Worm (Caenorhabditis elegans) whole organism, L1 larva: ENCODE results near the gene W06H8.6.
A peak's percentile ranks its signal among the peaks of the same experiment; 100 is the strongest.

ENCODE experiments used
- blmp-1 ChIP-seq: fragments of 150-350 bp; optimal IDR thresholded peaks from 2 replicates; lab custom pipeline; 2014; ENCODE audit warnings: missing biosample characterization, missing genetic modification characterization
- ceh-82 ChIP-seq, 3 experiments: fragments of 150-350 bp in 1 of 3; sonication (generic microtip) in 2 of 3; optimal IDR thresholded peaks; 2 replicates each; lab custom pipeline; 2014 to 2017; ENCODE audit warnings: missing biosample characterization in 3 of 3, missing genetic modification characterization in 3 of 3
- ces-1 ChIP-seq: fragments of 150-350 bp; optimal IDR thresholded peaks from 2 replicates; lab custom pipeline; 2014; ENCODE audit warnings: missing biosample characterization, missing genetic modification reagents, missing genetic modification characterization
- efl-1 ChIP-seq, 4 experiments: fragments of 150-350 bp; optimal IDR thresholded peaks in 3 of 4; peaks in 1 of 4; 1 replicate in 1 of 4; 2 replicates in 3 of 4; lab custom pipeline; 2014; ENCODE audit warnings: missing biosample characterization in 2 of 4, missing genetic modification characterization in 2 of 4, missing genetic modification reagents in 2 of 4
- elt-2 ChIP-seq: sonication (generic microtip); optimal IDR thresholded peaks from 2 replicates; lab custom pipeline; 2016; ENCODE audit warnings: missing genetic modification characterization, mild to moderate bottlenecking, inconsistent platforms, missing compliant biosample characterization, missing genetic modification reagents
- fkh-4 ChIP-seq: sonication (generic microtip); optimal IDR thresholded peaks from 2 replicates; lab custom pipeline; 2016; ENCODE audit warnings: missing compliant biosample characterization, missing genetic modification characterization, borderline replicate concordance
- hlh-4 ChIP-seq: sonication (generic microtip); optimal IDR thresholded peaks from 2 replicates; lab custom pipeline; 2016; ENCODE audit warnings: mild to moderate bottlenecking, missing genetic modification characterization, missing compliant biosample characterization
- hpl-2 ChIP-seq: fragments of 150-350 bp; optimal IDR thresholded peaks from 2 replicates; lab custom pipeline; 2014; ENCODE audit warnings: missing biosample characterization, missing genetic modification reagents, missing genetic modification characterization
- irx-1 ChIP-seq: sonication (generic microtip); optimal IDR thresholded peaks from 2 replicates; lab custom pipeline; 2016; ENCODE audit warnings: missing genetic modification characterization, missing compliant biosample characterization
- isw-1 ChIP-seq: fragments of 200-800 bp; sonication (Bioruptor generic); IDR thresholded peaks from 2 replicates; pipeline ENCODE4 v1.3.6; 2022; ENCODE audit warnings: missing genetic modification characterization, missing compliant biosample characterization
- lin-13 ChIP-seq: fragments of 150-350 bp; optimal IDR thresholded peaks from 2 replicates; lab custom pipeline; 2014; ENCODE audit warnings: missing biosample characterization, missing genetic modification reagents, missing genetic modification characterization
- lin-14 ChIP-seq: fragments of 200-800 bp; sonication (Bioruptor generic); optimal IDR thresholded peaks from 2 replicates; lab custom pipeline; 2018; ENCODE audit warnings: mild to moderate bottlenecking, missing genetic modification characterization, moderate library complexity, missing compliant biosample characterization
- lin-39 ChIP-seq: fragments of 150-350 bp; optimal IDR thresholded peaks from 2 replicates; lab custom pipeline; 2014; ENCODE audit warnings: missing biosample characterization, missing genetic modification reagents, missing genetic modification characterization
- lir-3 ChIP-seq: sonication (generic microtip); optimal IDR thresholded peaks from 2 replicates; lab custom pipeline; 2016; ENCODE audit warnings: mild to moderate bottlenecking, missing genetic modification characterization, moderate library complexity, missing compliant biosample characterization; ENCODE audit not compliant: poor library complexity
- mdl-1 ChIP-seq, 2 experiments: fragments of 150-350 bp; optimal IDR thresholded peaks; 2 replicates each; lab custom pipeline; 2014 to 2017; ENCODE audit warnings: missing biosample characterization in 2 of 2, missing genetic modification characterization in 2 of 2, inconsistent platforms in 1 of 2
- mef-2 ChIP-seq: fragments of 150-350 bp; optimal IDR thresholded peaks from 2 replicates; lab custom pipeline; 2014; ENCODE audit warnings: missing biosample characterization, missing genetic modification characterization
- mep-1 ChIP-seq: fragments of 150-350 bp; optimal IDR thresholded peaks from 2 replicates; lab custom pipeline; 2014; ENCODE audit warnings: missing biosample characterization, missing genetic modification characterization
- nhr-12 ChIP-seq: sonication (generic microtip); optimal IDR thresholded peaks from 2 replicates; lab custom pipeline; 2017; ENCODE audit warnings: missing biosample characterization, missing genetic modification characterization
- nhr-20 ChIP-seq: sonication (generic microtip); optimal IDR thresholded peaks from 2 replicates; lab custom pipeline; 2016; ENCODE audit warnings: mild to moderate bottlenecking, missing genetic modification characterization, missing compliant biosample characterization
- nhr-47 ChIP-seq: sonication (generic microtip); optimal IDR thresholded peaks from 2 replicates; lab custom pipeline; 2016; ENCODE audit warnings: mild to moderate bottlenecking, missing genetic modification characterization, moderate library complexity, missing compliant biosample characterization
- nhr-76 ChIP-seq: sonication (generic microtip); optimal IDR thresholded peaks from 2 replicates; lab custom pipeline; 2017; ENCODE audit warnings: missing biosample characterization, missing genetic modification characterization
- nhr-77 ChIP-seq: fragments of 150-350 bp; optimal IDR thresholded peaks from 2 replicates; lab custom pipeline; 2014; ENCODE audit warnings: missing biosample characterization, missing genetic modification characterization
- nhr-90 ChIP-seq: sonication (generic microtip); optimal IDR thresholded peaks from 2 replicates; lab custom pipeline; 2016; ENCODE audit warnings: mild to moderate bottlenecking, missing genetic modification characterization, missing compliant biosample characterization; ENCODE audit not compliant: poor library complexity
- pax-3 ChIP-seq: fragments of 200-800 bp; sonication (Bioruptor generic); optimal IDR thresholded peaks from 2 replicates; lab custom pipeline; 2018; ENCODE audit warnings: mild to moderate bottlenecking, missing genetic modification characterization, moderate library complexity, missing compliant biosample characterization
- rnt-1 ChIP-seq: sonication (generic microtip); optimal IDR thresholded peaks from 2 replicates; lab custom pipeline; 2016; ENCODE audit warnings: mild to moderate bottlenecking, missing genetic modification characterization, moderate library complexity, missing compliant biosample characterization
- sox-4 ChIP-seq: sonication (generic microtip); optimal IDR thresholded peaks from 2 replicates; lab custom pipeline; 2016; ENCODE audit warnings: missing genetic modification characterization, missing compliant biosample characterization
- sptf-1 ChIP-seq: fragments of 150-350 bp; optimal IDR thresholded peaks from 2 replicates; lab custom pipeline; 2014; ENCODE audit warnings: missing biosample characterization, missing genetic modification characterization
- sup-37 ChIP-seq: fragments of 200-800 bp; sonication (Bioruptor generic); optimal IDR thresholded peaks from 2 replicates; lab custom pipeline; 2018; ENCODE audit warnings: mild to moderate bottlenecking, missing genetic modification characterization, missing compliant biosample characterization
- swsn-7 ChIP-seq: sonication (generic microtip); optimal IDR thresholded peaks from 2 replicates; lab custom pipeline; 2016; ENCODE audit warnings: missing genetic modification characterization, missing compliant biosample characterization
- tbx-2 ChIP-seq: sonication (generic microtip); optimal IDR thresholded peaks from 2 replicates; lab custom pipeline; 2016; ENCODE audit warnings: missing genetic modification characterization, missing compliant biosample characterization
- unc-98 ChIP-seq: fragments of 200-800 bp; sonication (Bioruptor generic); IDR thresholded peaks from 2 replicates; pipeline ENCODE4 v1.3.6; 2022; ENCODE audit warnings: missing genetic modification characterization, missing compliant biosample characterization
- zag-1 ChIP-seq: fragments of 150-350 bp; optimal IDR thresholded peaks from 2 replicates; lab custom pipeline; 2014; ENCODE audit warnings: missing biosample characterization, missing genetic modification characterization
- zip-4 ChIP-seq: fragments of 200-800 bp; sonication (Bioruptor generic); optimal IDR thresholded peaks from 2 replicates; lab custom pipeline; 2018; ENCODE audit warnings: mild to moderate bottlenecking, missing genetic modification characterization, moderate library complexity, missing compliant biosample characterization
- ztf-11 ChIP-seq, 2 experiments: sonication (generic microtip); optimal IDR thresholded peaks; 2 replicates each; lab custom pipeline; 2016 to 2017; ENCODE audit warnings: missing genetic modification characterization in 2 of 2, missing biosample characterization in 1 of 2, missing compliant biosample characterization in 1 of 2
- ztf-4 ChIP-seq: fragments of 150-350 bp; optimal IDR thresholded peaks from 2 replicates; lab custom pipeline; 2014; ENCODE audit warnings: missing biosample characterization, missing genetic modification characterization

Gene W06H8.6

DNA sequence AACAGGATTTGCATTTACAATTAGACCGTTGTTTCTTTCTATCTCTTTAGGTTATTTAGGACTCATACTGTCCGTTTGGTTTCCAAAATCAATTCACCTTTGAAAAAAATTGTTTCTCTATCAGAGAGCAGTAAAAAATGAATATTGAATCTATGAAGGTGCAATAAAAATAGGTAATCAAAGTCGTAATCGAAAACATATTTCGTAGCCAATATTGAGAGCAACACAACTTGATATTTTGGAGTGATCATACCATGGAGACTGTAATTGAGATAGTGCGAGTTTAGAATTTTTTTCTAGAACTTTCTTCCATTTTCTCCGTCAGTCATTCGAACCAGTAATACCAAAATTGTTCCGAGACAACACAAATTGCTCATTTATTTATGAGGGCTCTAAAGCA, 43.7 kb upstream of the W06H8.6 start, which contains the start of gene F31F7.2:
F31F7.2 (plus strand) TSS at position 301 of the 400 bp plus-strand sequence.
- no peak for TF ChIP-seq sup-37
- no peak for TF ChIP-seq nhr-77 (tag; lab: Kevin White, UChicago)
- no peak for TF ChIP-seq nhr-90 (tag; lab: Kevin White, UChicago)
- no peak for TF ChIP-seq lin-14 (GFP tag; lab: Kevin White, UChicago)
- TF ChIP-seq fkh-4 = no peak
- no peak for TF ChIP-seq nhr-47
- no peak for TF ChIP-seq tbx-2 (tag; lab: Kevin White, UChicago)
- no peak for TF ChIP-seq sptf-1 (tag; lab: Kevin White, UChicago)
- TF ChIP-seq irx-1 (tag; lab: Kevin White, UChicago) = no peak
- no peak for TF ChIP-seq ztf-11 (tag; optimal IDR thresholded peaks at IDR 0.05; lab: Kevin White, UChicago)
- no peak for TF ChIP-seq mef-2
- TF ChIP-seq nhr-76 = no peak
- TF ChIP-seq lir-3 (tag; lab: Kevin White, UChicago) = no peak
- no peak for TF ChIP-seq swsn-7 (tag; lab: Kevin White, UChicago)
- no peak for TF ChIP-seq unc-98 (GFP tag; lab: Robert Waterston, UW)
- no peak for TF ChIP-seq mdl-1 (tag; optimal IDR thresholded peaks at IDR 0.05; lab: Kevin White, UChicago)
- TF ChIP-seq zag-1 (tag; lab: Kevin White, UChicago) = no peak
- no peak for TF ChIP-seq ces-1
- TF ChIP-seq elt-2 (tag; lab: Kevin White, UChicago) = no peak

DNA sequence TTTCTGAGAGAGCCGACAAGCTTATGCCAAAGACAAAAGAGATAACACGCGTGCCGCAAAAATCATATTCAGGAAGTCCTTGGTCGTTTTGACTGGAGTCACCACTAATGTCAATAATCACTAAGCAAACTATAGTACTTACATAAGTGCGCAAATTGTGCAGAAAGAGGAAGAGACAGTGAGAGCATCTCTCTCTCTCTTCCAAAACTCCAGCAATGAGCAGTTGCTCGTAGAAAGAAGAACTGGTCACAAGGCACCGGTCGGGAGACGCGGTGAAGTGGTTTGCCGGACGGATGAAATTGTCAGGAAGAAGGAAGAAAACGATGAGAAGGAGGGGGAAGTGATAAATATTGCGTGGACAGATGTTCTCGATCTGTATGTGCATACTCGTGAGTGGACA, 43.3 kb upstream of the W06H8.6 start:
- no peak for TF ChIP-seq sox-4 (tag; lab: Kevin White, UChicago)
- TF ChIP-seq ceh-82 (tag; optimal IDR thresholded peaks at IDR 0.05; lab: Kevin White, UChicago) = no peak
- TF ChIP-seq unc-98 (GFP tag; lab: Robert Waterston, UW) = no peak
- TF ChIP-seq mep-1 = peak; percentile 3
- TF ChIP-seq efl-1 (optimal IDR thresholded peaks at IDR 0.05; lab: Kevin White, UChicago) = no peak
- peak in 1 of 2 experiments; percentile 83 for TF ChIP-seq efl-1 (GFP tag; optimal IDR thresholded peaks at IDR 0.05 in 1 of 2; lab: Kevin White, UChicago)
- TF ChIP-seq hlh-4 (tag; lab: Kevin White, UChicago) = no peak
- no peak for TF ChIP-seq blmp-1 (tag; lab: Kevin White, UChicago)
- TF ChIP-seq lir-3 (tag; lab: Kevin White, UChicago) = no peak
- no peak for TF ChIP-seq zip-4
- TF ChIP-seq nhr-20 (tag; lab: Kevin White, UChicago) = no peak
- TF ChIP-seq hpl-2 (GFP tag; lab: Kevin White, UChicago) = no peak
- TF ChIP-seq lin-39 (tag; lab: Kevin White, UChicago) = no peak
- peak; percentile 41 for TF ChIP-seq lin-14 (GFP tag; lab: Kevin White, UChicago)
- TF ChIP-seq sptf-1 (tag; lab: Kevin White, UChicago) = no peak
- TF ChIP-seq rnt-1 (tag; lab: Kevin White, UChicago) = peak; percentile 32
- TF ChIP-seq lin-13 (GFP tag; lab: Kevin White, UChicago) = no peak
- TF ChIP-seq sup-37 = no peak
- no peak for TF ChIP-seq mdl-1 (tag; optimal IDR thresholded peaks at IDR 0.05; lab: Kevin White, UChicago)
- TF ChIP-seq pax-3 (tag; lab: Kevin White, UChicago) = no peak
- no peak for TF ChIP-seq ztf-4

DNA sequence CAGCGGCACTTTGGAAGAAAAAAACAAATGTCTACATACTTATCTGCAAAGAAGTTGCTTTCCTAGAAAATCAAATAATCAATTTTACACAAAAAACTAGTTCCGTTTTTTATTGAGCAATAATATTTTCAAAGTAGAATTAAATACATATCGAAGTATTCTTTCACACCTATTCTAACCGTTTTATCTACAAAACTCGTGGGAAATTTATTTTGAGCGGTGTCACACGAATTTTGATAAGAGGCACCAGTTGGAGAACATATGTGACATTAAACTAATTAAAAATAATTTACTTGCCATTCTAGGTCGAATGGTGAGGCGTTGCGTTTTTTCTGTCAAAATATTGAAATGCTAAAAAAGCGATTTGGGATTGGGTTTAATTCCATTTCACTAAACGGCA, 42.2 kb upstream of the W06H8.6 start:
- TF ChIP-seq isw-1 (GFP tag; lab: Robert Waterston, UW) (no peak), elt-2 (tag; lab: Kevin White, UChicago) (peak; percentile 47)

DNA sequence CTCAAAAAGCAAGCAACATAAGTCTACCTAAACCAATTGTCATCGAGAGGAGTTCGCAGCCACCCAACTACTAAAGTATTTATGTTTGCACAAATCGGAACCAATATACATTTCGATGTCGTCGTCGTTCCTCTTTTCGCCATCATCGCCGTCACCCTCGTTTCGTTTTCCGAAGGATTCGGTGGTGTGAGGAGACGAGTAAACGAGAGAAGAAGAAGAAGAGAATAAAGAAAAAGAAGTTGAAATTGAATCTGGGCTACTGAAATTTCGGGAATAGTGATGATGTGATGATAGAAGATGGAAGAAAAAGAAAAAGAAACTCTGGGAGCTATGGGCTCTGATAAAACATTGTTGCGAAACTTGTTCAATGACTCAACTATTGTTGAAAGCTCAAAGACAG, 41.7 kb upstream of the W06H8.6 start:
- TF ChIP-seq nhr-12 (tag; lab: Kevin White, UChicago) = no peak
- TF ChIP-seq lin-14 (GFP tag; lab: Kevin White, UChicago) = peak; percentile 23
- TF ChIP-seq, all 84 proteins: peak for 1
